Fruit fly (Drosophila melanogaster): ENCODE data around the gene CG18223.

DNA sequence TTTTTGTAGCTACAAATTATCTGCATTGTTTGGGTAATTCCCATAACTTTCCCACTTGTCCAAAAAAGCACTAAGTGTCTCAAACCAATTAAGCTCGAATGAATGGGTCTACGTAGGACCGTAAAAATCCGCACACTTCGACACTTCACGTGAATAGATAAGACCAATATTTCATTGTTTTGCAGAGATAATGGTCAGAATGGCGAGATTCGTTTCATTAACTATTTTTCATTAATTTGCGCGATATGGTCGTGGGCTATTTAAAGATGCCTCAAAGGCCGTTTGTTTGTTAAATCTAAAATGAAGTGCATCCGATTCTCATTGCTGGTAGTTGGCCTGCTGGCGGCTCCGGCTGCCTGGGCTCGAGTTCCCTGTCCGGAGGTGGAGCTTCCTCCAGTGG, 2.8 kb downstream of the CG18223 start, which contains the start of gene CG6839:
- TF ChIP-seq chinmo (GFP tag; IDR thresholded peaks at IDR 0.05; ENCODE audit: partially characterized antibody) = no peak
- TF ChIP-seq CG15011 (GFP tag; optimal IDR thresholded peaks at IDR 0.05) = no peak
- no peak for TF ChIP-seq nmo (GFP tag; optimal IDR thresholded peaks at IDR 0.05)
